Worm (Caenorhabditis elegans): ENCODE results near the gene D1022.9.

ce11 chrII:7499390-7499789 is 9.9 kb upstream of the D1022.9 start, which contains the start of gene srab-14:
- no peak for TF ChIP-seq fkh-3 (tag; optimal IDR thresholded peaks at IDR 0.05)
- TF ChIP-seq let-526 (GFP tag; IDR thresholded peaks at IDR 0.05): no peak
- TF ChIP-seq pha-4 (tag; optimal IDR thresholded peaks at IDR 0.05): no peak
- TF ChIP-seq sptf-2 (GFP tag; optimal IDR thresholded peaks at IDR 0.05): no peak
- no peak for TF ChIP-seq efl-1 (GFP tag; optimal IDR thresholded peaks at IDR 0.05)
- TF ChIP-seq unc-62 (GFP tag; optimal IDR thresholded peaks at IDR 0.05): no peak
- no peak for TF ChIP-seq atf-7 (tag; optimal IDR thresholded peaks at IDR 0.05)
- no peak for TF ChIP-seq T26A5.8 (tag; optimal IDR thresholded peaks at IDR 0.05)
- TF ChIP-seq nhr-27 (tag; optimal IDR thresholded peaks at IDR 0.05): no peak
- TF ChIP-seq Y95B8A.8 (GFP tag; IDR thresholded peaks at IDR 0.05): no peak

Measured in whole organism, young adult.